Worm (Caenorhabditis elegans): ENCODE results near the gene sre-36.

DNA sequence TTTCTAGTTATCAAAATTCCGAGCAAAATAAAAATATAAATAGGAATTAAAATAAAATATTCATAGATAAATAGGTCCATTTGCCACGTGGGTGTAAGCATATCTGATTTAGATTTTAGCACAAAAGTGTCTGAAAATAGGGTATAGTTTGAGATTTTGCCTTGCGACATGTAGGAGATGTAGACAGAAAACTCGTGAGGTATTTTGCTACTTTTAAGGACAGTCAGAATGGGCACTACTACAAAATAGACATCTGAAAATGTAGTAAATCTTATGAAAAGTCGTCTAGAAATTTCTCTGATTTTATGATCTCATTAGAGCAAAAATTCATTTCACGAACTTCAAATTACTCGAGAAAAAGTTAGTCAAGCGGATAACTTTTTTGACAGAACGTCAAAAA is 24.8 kb upstream of the sre-36 start, which contains the start of gene srv-34:
- TF ChIP-seq ama-1 (optimal IDR thresholded peaks at IDR 0.05) (no peak), hmg-11 (tag; optimal IDR thresholded peaks at IDR 0.05) (no peak), nhr-12 (tag; optimal IDR thresholded peaks at IDR 0.05) (no peak), pha-4 (tag; optimal IDR thresholded peaks at IDR 0.05) (no peak), fkh-10 (GFP tag; optimal IDR thresholded peaks at IDR 0.05) (no peak), elt-3 (tag; optimal IDR thresholded peaks at IDR 0.05) (no peak), pqm-1 (tag; optimal IDR thresholded peaks at IDR 0.05) (no peak), jun-1 (tag; optimal IDR thresholded peaks at IDR 0.05) (no peak), R02D3.7 (tag; optimal IDR thresholded peaks at IDR 0.05) (no peak), lsy-12 (tag; optimal IDR thresholded peaks at IDR 0.05) (no peak), ztf-11 (tag; optimal IDR thresholded peaks at IDR 0.05) (no peak), ceh-16 (tag; optimal IDR thresholded peaks at IDR 0.05) (no peak)

Data from whole organism, L3 larva.